Fruit fly (Drosophila melanogaster) whole organism, embryonic: ENCODE measurements around the gene Ilp6.

Experiments used
- B-H2 ChIP-seq: fragments of 200-800 bp; sonication (Bioruptor generic); optimal IDR thresholded peaks from 2 replicates; lab custom pipeline; 2018; ENCODE audit warnings: missing biosample characterization, mild to moderate bottlenecking, missing genetic modification characterization
- CG1024 ChIP-seq: fragments of 200-800 bp; sonication (Bioruptor generic); IDR thresholded peaks from 2 replicates; pipeline ENCODE4 v1.3.6; 2022; ENCODE audit warnings: missing biosample characterization, missing genetic modification characterization
- CG11504 ChIP-seq: fragments of 200-800 bp; sonication (Bioruptor generic); optimal IDR thresholded peaks from 3 replicates; lab custom pipeline; 2019; ENCODE audit warnings: missing biosample characterization, mild to moderate bottlenecking, missing genetic modification characterization, moderate library complexity
- CG12155 ChIP-seq: fragments of 200-800 bp; sonication (Bioruptor generic); optimal IDR thresholded peaks from 3 replicates; lab custom pipeline; 2016; ENCODE audit warnings: missing biosample characterization, missing genetic modification characterization
- CG13775 ChIP-seq: fragments of 200-800 bp; sonication (Bioruptor generic); optimal IDR thresholded peaks from 3 replicates; lab custom pipeline; 2017; ENCODE audit warnings: missing biosample characterization, mild to moderate bottlenecking, missing genetic modification characterization
- CG16813 ChIP-seq: fragments of 200-800 bp; sonication (Bioruptor generic); IDR thresholded peaks from 3 replicates; pipeline ENCODE4 v1.3.6; 2022; ENCODE audit warnings: missing biosample characterization, missing genetic modification characterization; ENCODE audit not compliant: partially characterized antibody
- CG18599 ChIP-seq: fragments of 200-800 bp; sonication (Bioruptor generic); optimal IDR thresholded peaks from 3 replicates; lab custom pipeline; 2017; ENCODE audit warnings: missing biosample characterization, missing genetic modification characterization, mild to moderate bottlenecking, moderate library complexity, missing genetic modification reagents
- CG2889 ChIP-seq: fragments of 200-800 bp; sonication (Bioruptor generic); IDR thresholded peaks from 3 replicates; pipeline ENCODE4 v1.3.6; 2022; ENCODE audit warnings: missing biosample characterization, missing genetic modification characterization
- CG3163 ChIP-seq: fragments of 200-800 bp; sonication (Bioruptor generic); optimal IDR thresholded peaks from 3 replicates; lab custom pipeline; 2016; ENCODE audit warnings: missing biosample characterization, missing genetic modification characterization
- CG33557 ChIP-seq: fragments of 200-800 bp; sonication (Bioruptor generic); optimal IDR thresholded peaks from 2 replicates; lab custom pipeline; 2019; ENCODE audit warnings: missing biosample characterization, mild to moderate bottlenecking, missing genetic modification characterization, moderate library complexity
- CG4707 ChIP-seq: fragments of 200-800 bp; sonication (Bioruptor generic); optimal IDR thresholded peaks from 2 replicates; lab custom pipeline; 2018; ENCODE audit warnings: missing biosample characterization, mild to moderate bottlenecking, missing genetic modification characterization, moderate library complexity
- CG6683 ChIP-seq: fragments of 200-800 bp; sonication (Bioruptor generic); optimal IDR thresholded peaks from 2 replicates; lab custom pipeline; 2017; ENCODE audit warnings: missing biosample characterization, mild to moderate bottlenecking, missing genetic modification characterization, missing genetic modification reagents
- Chrac-16 ChIP-seq: fragments of 200-800 bp; sonication (Bioruptor generic); optimal IDR thresholded peaks from 3 replicates; lab custom pipeline; 2016; ENCODE audit warnings: missing biosample characterization, missing genetic modification characterization
- CrebB ChIP-seq: fragments of 200-800 bp; sonication (Bioruptor generic); optimal IDR thresholded peaks from 3 replicates; lab custom pipeline; 2018; ENCODE audit warnings: missing biosample characterization, mild to moderate bottlenecking, missing genetic modification characterization
- D19B ChIP-seq: fragments of 200-800 bp; sonication (Bioruptor generic); optimal IDR thresholded peaks from 2 replicates; lab custom pipeline; 2017; ENCODE audit warnings: missing biosample characterization, mild to moderate bottlenecking, missing genetic modification characterization
- H15 ChIP-seq: fragments of 200-800 bp; sonication (Bioruptor generic); IDR thresholded peaks from 3 replicates; pipeline ENCODE4 v1.3.6; 2022; ENCODE audit warnings: missing biosample characterization, missing genetic modification characterization
- HLH3B ChIP-seq: fragments of 200-800 bp; sonication (Bioruptor generic); IDR thresholded peaks from 2 replicates; pipeline ENCODE4 v1.3.6; 2022; ENCODE audit warnings: missing biosample characterization, missing genetic modification characterization
- HmgZ ChIP-seq: fragments of 200-800 bp; sonication (Bioruptor generic); optimal IDR thresholded peaks from 2 replicates; lab custom pipeline; 2018; ENCODE audit warnings: missing biosample characterization, mild to moderate bottlenecking, missing genetic modification characterization
- Lim3 ChIP-seq: fragments of 200-800 bp; sonication (Bioruptor generic); IDR thresholded peaks from 2 replicates; pipeline ENCODE4 v1.3.6; 2022; ENCODE audit warnings: missing biosample characterization, missing genetic modification characterization
- NC2α ChIP-seq: fragments of 200-800 bp; sonication (Bioruptor generic); optimal IDR thresholded peaks from 2 replicates; lab custom pipeline; 2016; ENCODE audit warnings: missing biosample characterization, missing genetic modification characterization
- NfI ChIP-seq: fragments of 200-800 bp; sonication (Bioruptor generic); optimal IDR thresholded peaks from 3 replicates; lab custom pipeline; 2018; ENCODE audit warnings: missing biosample characterization, mild to moderate bottlenecking, missing genetic modification characterization, moderate library complexity
- PHDP ChIP-seq: fragments of 200-800 bp; sonication (Bioruptor generic); optimal IDR thresholded peaks from 3 replicates; lab custom pipeline; 2018; ENCODE audit warnings: missing biosample characterization, mild to moderate bottlenecking, missing genetic modification characterization, moderate library complexity
- Rfx ChIP-seq: fragments of 200-800 bp; sonication (Bioruptor generic); IDR thresholded peaks from 2 replicates; pipeline ENCODE4 v1.3.6; 2022; ENCODE audit warnings: missing biosample characterization, missing genetic modification characterization
- Sox102F ChIP-seq: fragments of 200-800 bp; sonication (Bioruptor generic); optimal IDR thresholded peaks from 2 replicates; lab custom pipeline; 2018; ENCODE audit warnings: missing biosample characterization, mild to moderate bottlenecking, missing genetic modification characterization, moderate library complexity
- az2 ChIP-seq: fragments of 200-800 bp; sonication (Bioruptor generic); optimal IDR thresholded peaks from 3 replicates; lab custom pipeline; 2016; ENCODE audit warnings: missing biosample characterization, missing genetic modification characterization
- bcd ChIP-seq: fragments of 200-800 bp; sonication (Bioruptor generic); optimal IDR thresholded peaks from 2 replicates; lab custom pipeline; 2017; ENCODE audit warnings: missing biosample characterization, mild to moderate bottlenecking, missing genetic modification characterization
- cg ChIP-seq: fragments of 200-800 bp; sonication (Bioruptor generic); optimal IDR thresholded peaks from 3 replicates; lab custom pipeline; 2019; ENCODE audit warnings: missing biosample characterization, mild to moderate bottlenecking, missing genetic modification characterization, moderate library complexity
- croc ChIP-seq: fragments of 200-800 bp; sonication (Bioruptor generic); conservative IDR thresholded peaks from 3 replicates; pipeline ENCODE4 v1.3.6; 2022; ENCODE audit warnings: missing biosample characterization, missing genetic modification characterization
- dm ChIP-seq: fragments of 200-800 bp; sonication (Bioruptor generic); optimal IDR thresholded peaks from 3 replicates; lab custom pipeline; 2016; ENCODE audit warnings: missing biosample characterization, missing genetic modification characterization
- fu2 ChIP-seq: fragments of 200-800 bp; sonication (Bioruptor generic); optimal IDR thresholded peaks from 2 replicates; lab custom pipeline; 2016; ENCODE audit warnings: missing biosample characterization, missing genetic modification characterization
- gsb ChIP-seq: fragments of 200-800 bp; sonication (Bioruptor generic); IDR thresholded peaks from 2 replicates; pipeline ENCODE4 v1.3.6; 2022; ENCODE audit warnings: missing biosample characterization, missing genetic modification characterization
- hkb ChIP-seq, 2 experiments: fragments of 200-800 bp in 1 of 2; fragments of >200 bp in 1 of 2; sonication (Bioruptor generic) in 1 of 2; IDR thresholded peaks in 1 of 2; optimal IDR thresholded peaks in 1 of 2; 2 replicates each; pipeline versions ENCODE4 v1.3.6 to Lab custom; 2017 to 2022; ENCODE audit warnings: missing biosample characterization in 1 of 2, missing genetic modification characterization in 1 of 2
- ind ChIP-seq: fragments of 200-800 bp; sonication (Bioruptor generic); optimal IDR thresholded peaks from 3 replicates; lab custom pipeline; 2016; ENCODE audit warnings: missing biosample characterization, missing genetic modification characterization
- inv ChIP-seq: fragments of 200-800 bp; sonication (Bioruptor generic); IDR thresholded peaks from 2 replicates; pipeline ENCODE4 v1.3.6; 2022; ENCODE audit warnings: missing biosample characterization, missing genetic modification characterization; ENCODE audit not compliant: partially characterized antibody
- lab ChIP-seq: fragments of 200-800 bp; sonication (Bioruptor generic); optimal IDR thresholded peaks from 3 replicates; lab custom pipeline; 2017; ENCODE audit warnings: missing biosample characterization, missing genetic modification characterization, mild to moderate bottlenecking, moderate library complexity, missing genetic modification reagents
- mam ChIP-seq: fragments of 200-800 bp; sonication (Bioruptor generic); optimal IDR thresholded peaks from 3 replicates; lab custom pipeline; 2016; ENCODE audit warnings: missing biosample characterization, missing genetic modification characterization
- nerfin-1 ChIP-seq: fragments of 200-800 bp; sonication (Bioruptor generic); optimal IDR thresholded peaks from 3 replicates; lab custom pipeline; 2019; ENCODE audit warnings: missing biosample characterization, mild to moderate bottlenecking, missing genetic modification characterization, moderate library complexity
- oc ChIP-seq: fragments of 200-800 bp; sonication (Bioruptor generic); optimal IDR thresholded peaks from 2 replicates; lab custom pipeline; 2018; ENCODE audit warnings: missing biosample characterization, mild to moderate bottlenecking, missing genetic modification characterization, moderate library complexity
- peb ChIP-seq: fragments of 200-800 bp; sonication (Bioruptor generic); IDR thresholded peaks from 2 replicates; pipeline ENCODE4 v1.3.6; 2022; ENCODE audit warnings: missing biosample characterization, missing genetic modification characterization
- pfk ChIP-seq: fragments of 200-800 bp; sonication (Bioruptor generic); optimal IDR thresholded peaks from 2 replicates; lab custom pipeline; 2018; ENCODE audit warnings: missing biosample characterization, mild to moderate bottlenecking, missing genetic modification characterization, moderate library complexity
- psq ChIP-seq: fragments of 200-800 bp; sonication (Bioruptor generic); optimal IDR thresholded peaks from 2 replicates; lab custom pipeline; 2017; ENCODE audit warnings: missing biosample characterization, missing genetic modification characterization
- salm ChIP-seq: fragments of 200-800 bp; sonication (Bioruptor generic); optimal IDR thresholded peaks from 2 replicates; lab custom pipeline; 2018; ENCODE audit warnings: missing biosample characterization, mild to moderate bottlenecking, missing genetic modification characterization
- sens-2 ChIP-seq: fragments of 200-800 bp; sonication (Bioruptor generic); IDR thresholded peaks from 2 replicates; pipeline ENCODE4 v1.3.6; 2022; ENCODE audit warnings: missing biosample characterization, missing genetic modification characterization
- tna ChIP-seq: fragments of 200-800 bp; sonication (Bioruptor generic); IDR thresholded peaks from 2 replicates; pipeline ENCODE4 v1.3.6; 2022; ENCODE audit warnings: missing biosample characterization, missing genetic modification characterization; ENCODE audit not compliant: partially characterized antibody
- unc-4 ChIP-seq: fragments of 200-800 bp; sonication (Bioruptor generic); IDR thresholded peaks from 2 replicates; pipeline ENCODE4 v1.3.6; 2022; ENCODE audit warnings: missing biosample characterization, missing genetic modification characterization; ENCODE audit not compliant: partially characterized antibody
- vnd ChIP-seq: fragments of 200-800 bp; sonication (Bioruptor generic); IDR thresholded peaks from 3 replicates; pipeline ENCODE4 v1.3.6; 2022; ENCODE audit warnings: missing biosample characterization, missing genetic modification characterization; ENCODE audit not compliant: partially characterized antibody
- zfh2 ChIP-seq: fragments of 200-800 bp; sonication (Bioruptor generic); optimal IDR thresholded peaks from 2 replicates; lab custom pipeline; 2016; ENCODE audit warnings: missing biosample characterization, missing genetic modification characterization

Gene Ilp6

DNA sequence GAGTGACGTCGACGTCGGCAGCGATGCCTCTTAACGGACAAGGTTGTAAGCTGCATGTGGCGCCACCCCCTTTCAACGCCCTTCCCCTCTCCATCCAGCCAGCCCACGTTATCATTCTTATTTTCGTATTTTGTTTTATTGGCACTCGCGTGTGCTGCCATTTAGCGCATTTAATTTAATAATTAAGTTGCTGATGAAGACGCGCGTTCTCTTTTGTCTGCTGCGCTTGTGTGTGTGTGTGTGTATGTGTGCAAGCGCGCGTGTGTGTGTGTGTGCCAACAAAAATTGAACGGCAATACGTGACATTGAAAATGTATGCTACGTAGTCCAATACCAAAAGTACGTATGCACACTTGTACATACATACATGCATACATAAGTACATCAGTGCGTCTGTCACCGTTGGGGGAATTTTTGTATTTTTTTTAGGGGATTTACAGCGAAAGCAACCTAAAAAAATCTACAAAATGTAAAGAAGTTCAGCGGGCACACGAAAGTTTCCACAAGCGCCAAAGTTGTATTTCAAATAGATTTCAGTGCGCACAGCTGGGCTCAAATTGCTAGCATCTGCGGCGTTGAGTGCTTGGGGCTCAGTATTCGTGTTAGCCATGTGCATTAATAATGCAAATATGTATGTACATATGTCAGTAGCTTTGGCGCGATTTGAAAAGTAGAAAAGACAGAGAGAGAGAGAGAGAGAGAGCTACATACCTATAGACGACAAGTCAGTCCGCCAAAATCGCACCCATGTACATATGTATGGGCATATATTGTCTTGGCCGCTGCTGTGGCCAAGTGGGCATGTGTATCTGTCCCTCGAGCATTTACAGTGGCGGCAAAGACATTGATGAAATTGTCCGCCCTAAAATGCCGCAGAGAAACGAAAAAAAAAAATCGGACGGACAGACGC, 32.6 kb downstream of the Ilp6 start (continued):
- TF ChIP-seq CG6683 (GFP tag; lab: Kevin White, UChicago) (peak; percentile 62), ind (GFP tag; lab: Kevin White, UChicago) (peak; percentile 85), CG13775 (GFP tag; lab: Kevin White, UChicago) (peak; percentile 79), CG11504 (peak; percentile 87), gsb (GFP tag; lab: Robert Waterston, UW) (peak; percentile 65; the same call in 1 of the 2 replicates), nerfin-1 (tag; lab: Kevin White, UChicago) (peak; percentile 81), Lim3 (GFP tag; lab: Robert Waterston, UW) (peak; percentile 63; the same call in 1 of the 2 replicates), NC2α (GFP tag; lab: Kevin White, UChicago) (peak; percentile 62), dm (peak; percentile 74), inv (GFP tag; lab: Robert Waterston, UW) (no peak), HLH3B (GFP tag; lab: Robert Waterston, UW) (peak; percentile 81), PHDP (tag; lab: Kevin White, UChicago) (peak; percentile 84), cg (GFP tag; lab: Kevin White, UChicago) (peak; percentile 73), HmgZ (tag; lab: Kevin White, UChicago) (peak; percentile 60), Rfx (GFP tag; lab: Robert Waterston, UW) (peak; percentile 79), sens-2 (GFP tag; lab: Robert Waterston, UW) (peak; percentile 78), fu2 (GFP tag; lab: Kevin White, UChicago) (peak; percentile 78), pfk (GFP tag; lab: Kevin White, UChicago) (no peak), CrebB (tag; lab: Kevin White, UChicago) (peak; percentile 61), peb (GFP tag; lab: Robert Waterston, UW) (peak; percentile 71), CG12155 (GFP tag; lab: Kevin White, UChicago) (peak; percentile 78), oc (peak; percentile 76), psq (peak; percentile 1), CG16813 (GFP tag; lab: Robert Waterston, UW) (no peak), Chrac-16 (GFP tag; lab: Kevin White, UChicago) (peak; percentile 75), CG1024 (GFP tag; lab: Robert Waterston, UW) (peak; percentile 67; the same call in 1 of the 2 replicates), D19B (GFP tag; lab: Kevin White, UChicago) (peak; percentile 61), az2 (GFP tag; lab: Kevin White, UChicago) (peak; percentile 73), unc-4 (no peak), H15 (peak; percentile 76), lab (GFP tag; lab: Kevin White, UChicago) (peak; percentile 85), bcd (GFP tag; lab: Kevin White, UChicago) (peak; percentile 86), salm (peak; percentile 55), CG33557 (GFP tag; lab: Kevin White, UChicago) (peak; percentile 62), vnd (GFP tag; lab: Robert Waterston, UW) (no peak), CG4707 (GFP tag; lab: Kevin White, UChicago) (peak; percentile 45), CG2889 (GFP tag; lab: Robert Waterston, UW) (peak; percentile 51; the same call in 1 of the 3 replicates), CG18599 (GFP tag; lab: Kevin White, UChicago) (peak; percentile 86), tna (GFP tag; lab: Robert Waterston, UW) (no peak), croc (peak; percentile 81), mam (GFP tag; lab: Kevin White, UChicago) (peak; percentile 76), NfI (GFP tag; lab: Kevin White, UChicago) (peak; percentile 79), hkb (optimal IDR thresholded peaks at IDR 0.05; lab: Kevin White, UChicago) (no peak), hkb (GFP tag; IDR thresholded peaks at IDR 0.05; lab: Robert Waterston, UW) (peak; percentile 85), zfh2 (GFP tag; lab: Kevin White, UChicago) (peak; percentile 68), Sox102F (GFP tag; lab: Kevin White, UChicago) (peak; percentile 83), B-H2 (GFP tag; lab: Kevin White, UChicago) (no peak), CG3163 (GFP tag; lab: Kevin White, UChicago) (peak; percentile 56)
